Comparison of ENCODE assay signal across 6 worm cellular contexts in genomic region chrII:11329021-11329479, ce11.
TF ChIP-seq lines count a peak whose summit lies in the region.

tag-180 (minus strand) TSS chrII:11329429.

TF ChIP-seq in whole organism, L1 larva, 84 proteins besides CTCF, POLR2A, EP300 and RAD21:
- TF ChIP-seq ceh-82 (tag; optimal IDR thresholded peaks at IDR 0.05; lab: Kevin White, UChicago) (peak in 1 of 3 experiments; percentile 1), C16A3.4 (tag; optimal IDR thresholded peaks at IDR 0.05; lab: Kevin White, UChicago) (no peak), ceh-90 (tag; optimal IDR thresholded peaks at IDR 0.05; lab: Kevin White, UChicago) (no peak), lin-14 (GFP tag; optimal IDR thresholded peaks at IDR 0.05; lab: Kevin White, UChicago) (peak; percentile 63)

TF ChIP-seq in whole organism, L2 larva, 48 proteins besides CTCF, POLR2A, EP300 and RAD21:
- TF ChIP-seq nhr-23 (tag; optimal IDR thresholded peaks at IDR 0.05; lab: Kevin White, UChicago) (no peak), ceh-16 (tag; optimal IDR thresholded peaks at IDR 0.05; lab: Kevin White, UChicago) (no peak), egl-27 (tag; optimal IDR thresholded peaks at IDR 0.05; lab: Kevin White, UChicago) (no peak), lsy-2 (tag; optimal IDR thresholded peaks at IDR 0.05; lab: Kevin White, UChicago) (no peak), lin-11 (tag; optimal IDR thresholded peaks at IDR 0.05; lab: Kevin White, UChicago) (no peak), C34F6.9 (tag; optimal IDR thresholded peaks at IDR 0.05; lab: Kevin White, UChicago) (peak; percentile 22)

TF ChIP-seq in whole organism, L4 larva, 104 proteins besides CTCF, POLR2A, EP300 and RAD21:
- no peak for TF ChIP-seq nhr-77 (tag; optimal IDR thresholded peaks at IDR 0.05; lab: Kevin White, UChicago)
- no peak for TF ChIP-seq egl-43 (GFP tag; IDR thresholded peaks at IDR 0.05; lab: Robert Waterston, UW)
- TF ChIP-seq ceh-28 (tag; optimal IDR thresholded peaks at IDR 0.05; lab: Kevin White, UChicago), result no peak
- 0 out of 2 replicates have a peak, but pooled peaks have one; percentile 16 for TF ChIP-seq ctbp-1 (GFP tag; IDR thresholded peaks at IDR 0.05; lab: Robert Waterston, UW)
- peak in 1 of 2 experiments; percentile 53 for TF ChIP-seq unc-62 (GFP tag; optimal IDR thresholded peaks at IDR 0.05 in 1 of 2; lab: Kevin White, UChicago)
- no peak for TF ChIP-seq unc-62 (tag; optimal IDR thresholded peaks at IDR 0.05; lab: Kevin White, UChicago)
- TF ChIP-seq ZK337.2 (GFP tag; IDR thresholded peaks at IDR 0.05; lab: Robert Waterston, UW), result no peak
- peak; percentile 4 for TF ChIP-seq hlh-30 (tag; optimal IDR thresholded peaks at IDR 0.05; lab: Kevin White, UChicago; ENCODE audit: insufficient read depth)
- TF ChIP-seq rbr-2 (tag; optimal IDR thresholded peaks at IDR 0.05; lab: Kevin White, UChicago), result peak; percentile 16
- TF ChIP-seq nhr-41 (GFP tag; IDR thresholded peaks at IDR 0.05; lab: Robert Waterston, UW), result no peak
- TF ChIP-seq mxl-3 (GFP tag; optimal IDR thresholded peaks at IDR 0.05; lab: Kevin White, UChicago), result no peak
- TF ChIP-seq lir-3 (tag; optimal IDR thresholded peaks at IDR 0.05; lab: Kevin White, UChicago), result no peak
- TF ChIP-seq set-16 (GFP tag; IDR thresholded peaks at IDR 0.05; lab: Robert Waterston, UW), result peak; percentile 17; the same call in 1 of the 2 replicates
TF ChIP-seq in whole organism, L4 larva: peak in this region for 5.

TF ChIP-seq in whole organism, late embryonic, 69 proteins besides CTCF, POLR2A, EP300 and RAD21:
- no peak for TF ChIP-seq ceh-9 (tag; optimal IDR thresholded peaks at IDR 0.05; lab: Kevin White, UChicago)
- no peak for TF ChIP-seq ceh-18 (tag; optimal IDR thresholded peaks at IDR 0.05; lab: Kevin White, UChicago)
- TF ChIP-seq Y22D7AL.16 (tag; optimal IDR thresholded peaks at IDR 0.05; lab: Kevin White, UChicago), result no peak
- TF ChIP-seq ceh-34 (tag; optimal IDR thresholded peaks at IDR 0.05; lab: Kevin White, UChicago), result no peak
- TF ChIP-seq unc-42 (tag; optimal IDR thresholded peaks at IDR 0.05; lab: Kevin White, UChicago), result peak; percentile 37
- TF ChIP-seq ahr-1 (tag; optimal IDR thresholded peaks at IDR 0.05; lab: Kevin White, UChicago), result no peak
- TF ChIP-seq elt-4 (tag; optimal IDR thresholded peaks at IDR 0.05; lab: Kevin White, UChicago), result peak; percentile 28
- no peak for TF ChIP-seq pha-4 (tag; optimal IDR thresholded peaks at IDR 0.05; lab: Kevin White, UChicago)
- peak; percentile 33 for TF ChIP-seq ceh-31 (tag; optimal IDR thresholded peaks at IDR 0.05; lab: Kevin White, UChicago)
- TF ChIP-seq syd-9 (tag; optimal IDR thresholded peaks at IDR 0.05; lab: Kevin White, UChicago), result no peak
- TF ChIP-seq rnt-1 (tag; optimal IDR thresholded peaks at IDR 0.05; lab: Kevin White, UChicago), result no peak
- no peak for TF ChIP-seq elt-2 (tag; optimal IDR thresholded peaks at IDR 0.05; lab: Kevin White, UChicago)
- TF ChIP-seq hlh-13 (GFP tag; optimal IDR thresholded peaks at IDR 0.05; lab: Kevin White, UChicago), result no peak

TF ChIP-seq in whole organism, mixed stage, embryonic, 35 proteins besides CTCF, POLR2A, EP300 and RAD21:
- TF ChIP-seq ces-1 (GFP tag; optimal IDR thresholded peaks at IDR 0.05; lab: Kevin White, UChicago) (peak; percentile 38), elt-3 (tag; optimal IDR thresholded peaks at IDR 0.05; lab: Kevin White, UChicago) (no peak)
TF ChIP-seq in whole organism, mixed stage, embryonic: peak in this region for 1.

TF ChIP-seq in whole organism, young adult, 124 proteins besides CTCF, POLR2A, EP300 and RAD21:
- TF ChIP-seq ztf-6 (GFP tag; IDR thresholded peaks at IDR 0.05; lab: Robert Waterston, UW) (no peak), sptf-2 (GFP tag; optimal IDR thresholded peaks at IDR 0.05; lab: Kevin White, UChicago) (no peak), nfyb-1 (GFP tag; IDR thresholded peaks at IDR 0.05; lab: Robert Waterston, UW) (no peak), die-1 (tag; optimal IDR thresholded peaks at IDR 0.05; lab: Kevin White, UChicago) (no peak), B0261.1 (tag; optimal IDR thresholded peaks at IDR 0.05; lab: Kevin White, UChicago) (no peak), ceh-27 (GFP tag; optimal IDR thresholded peaks at IDR 0.05; lab: Kevin White, UChicago) (no peak), zfh-2 (GFP tag; conservative IDR thresholded peaks at IDR 0.05; lab: Robert Waterston, UW) (peak; percentile 37; the same call in 1 of the 2 replicates), F57A8.1 (GFP tag; optimal IDR thresholded peaks at IDR 0.05; lab: Kevin White, UChicago) (no peak)
